Fruit fly (Drosophila melanogaster) whole organism, embryonic: ENCODE data around the gene CG45676.

Source experiments
- ATbp ChIP-seq: fragments of 200-800 bp; sonication (Bioruptor generic); optimal IDR thresholded peaks from 2 replicates; lab custom pipeline; 2017; ENCODE audit warnings: missing biosample characterization, mild to moderate bottlenecking, missing genetic modification characterization, missing genetic modification reagents
- Bdp1 ChIP-seq: fragments of 200-800 bp; sonication (Bioruptor generic); optimal IDR thresholded peaks from 3 replicates; lab custom pipeline; 2016; ENCODE audit warnings: missing biosample characterization, missing genetic modification characterization
- BtbVII ChIP-seq: fragments of 200-800 bp; sonication (Bioruptor generic); optimal IDR thresholded peaks from 3 replicates; lab custom pipeline; 2017; ENCODE audit warnings: missing biosample characterization, mild to moderate bottlenecking, missing genetic modification characterization
- CG10147 ChIP-seq: fragments of 200-800 bp; sonication (Bioruptor generic); optimal IDR thresholded peaks from 2 replicates; lab custom pipeline; 2019; ENCODE audit warnings: missing biosample characterization, mild to moderate bottlenecking, missing genetic modification characterization, moderate library complexity
- CG10209 ChIP-seq: fragments of 200-800 bp; sonication (Bioruptor generic); optimal IDR thresholded peaks from 3 replicates; lab custom pipeline; 2017; ENCODE audit warnings: missing biosample characterization, mild to moderate bottlenecking, missing genetic modification characterization, missing genetic modification reagents
- CG10366 ChIP-seq: fragments of 200-800 bp; sonication (Bioruptor generic); IDR thresholded peaks from 2 replicates; pipeline ENCODE4 v1.3.6; 2022; ENCODE audit warnings: missing biosample characterization, missing genetic modification characterization
- CG10543 ChIP-seq: fragments of 200-800 bp; sonication (Bioruptor generic); optimal IDR thresholded peaks from 3 replicates; lab custom pipeline; 2017; ENCODE audit warnings: missing biosample characterization, mild to moderate bottlenecking, missing genetic modification characterization, moderate library complexity
- CG10565 ChIP-seq: fragments of 200-800 bp; sonication (Bioruptor generic); optimal IDR thresholded peaks from 3 replicates; lab custom pipeline; 2016; ENCODE audit warnings: missing biosample characterization, mild to moderate bottlenecking, missing genetic modification characterization
- CG11093 ChIP-seq: fragments of 200-800 bp; sonication (Bioruptor generic); IDR thresholded peaks from 3 replicates; pipeline ENCODE4 v1.3.6; 2022; ENCODE audit warnings: missing biosample characterization, missing genetic modification characterization
- CG11456 ChIP-seq: fragments of 200-800 bp; sonication (Bioruptor generic); IDR thresholded peaks from 3 replicates; pipeline ENCODE4 v1.3.6; 2022; ENCODE audit warnings: missing biosample characterization, missing genetic modification characterization
- CG12659 ChIP-seq: fragments of 200-800 bp; sonication (Bioruptor generic); optimal IDR thresholded peaks from 3 replicates; lab custom pipeline; 2017; ENCODE audit warnings: mild to moderate bottlenecking, missing biosample characterization, missing genetic modification reagents, missing genetic modification characterization
- CG12942 ChIP-seq: fragments of 200-800 bp; sonication (Bioruptor generic); optimal IDR thresholded peaks from 3 replicates; lab custom pipeline; 2016; ENCODE audit warnings: missing biosample characterization, missing genetic modification characterization
- CG13775 ChIP-seq: fragments of 200-800 bp; sonication (Bioruptor generic); optimal IDR thresholded peaks from 3 replicates; lab custom pipeline; 2017; ENCODE audit warnings: missing biosample characterization, mild to moderate bottlenecking, missing genetic modification characterization
- CG14014 ChIP-seq: fragments of 200-800 bp; sonication (Bioruptor generic); IDR thresholded peaks from 2 replicates; pipeline ENCODE4 v1.3.6; 2022; ENCODE audit warnings: missing biosample characterization, missing genetic modification characterization
- CG14860 ChIP-seq: fragments of 200-800 bp; sonication (Bioruptor generic); IDR thresholded peaks from 3 replicates; pipeline ENCODE4 v1.3.6; 2022; ENCODE audit warnings: missing biosample characterization, missing genetic modification characterization; ENCODE audit not compliant: partially characterized antibody
- CG1647 ChIP-seq: fragments of 200-800 bp; sonication (Bioruptor generic); optimal IDR thresholded peaks from 3 replicates; lab custom pipeline; 2016; ENCODE audit warnings: missing biosample characterization, missing genetic modification characterization
- CG17568 ChIP-seq: fragments of 200-800 bp; sonication (Bioruptor generic); optimal IDR thresholded peaks from 2 replicates; lab custom pipeline; 2018; ENCODE audit warnings: missing biosample characterization, mild to moderate bottlenecking, missing genetic modification characterization, moderate library complexity
- CG18764 ChIP-seq: fragments of 200-800 bp; sonication (Bioruptor generic); optimal IDR thresholded peaks from 3 replicates; lab custom pipeline; 2016; ENCODE audit warnings: missing biosample characterization, missing genetic modification characterization
- CG2116 ChIP-seq: fragments of 200-800 bp; sonication (Bioruptor generic); optimal IDR thresholded peaks from 3 replicates; lab custom pipeline; 2018; ENCODE audit warnings: missing biosample characterization, mild to moderate bottlenecking, missing genetic modification characterization
- CG2202 ChIP-seq: fragments of 200-800 bp; sonication (Bioruptor generic); optimal IDR thresholded peaks from 2 replicates; lab custom pipeline; 2018; ENCODE audit warnings: missing biosample characterization, mild to moderate bottlenecking, missing genetic modification characterization
- CG32767 ChIP-seq: fragments of 200-800 bp; sonication (Bioruptor generic); IDR thresholded peaks from 2 replicates; pipeline ENCODE4 v1.3.6; 2022; ENCODE audit warnings: missing biosample characterization, missing genetic modification characterization
- CG5953 ChIP-seq: fragments of 200-800 bp; sonication (Bioruptor generic); IDR thresholded peaks from 2 replicates; pipeline ENCODE4 v1.3.6; 2022; ENCODE audit warnings: missing biosample characterization, missing genetic modification characterization
- CG8089 ChIP-seq: fragments of 200-800 bp; sonication (Bioruptor generic); optimal IDR thresholded peaks from 3 replicates; lab custom pipeline; 2016; ENCODE audit warnings: missing biosample characterization, missing genetic modification characterization
- Chrac-16 ChIP-seq: fragments of 200-800 bp; sonication (Bioruptor generic); optimal IDR thresholded peaks from 3 replicates; lab custom pipeline; 2016; ENCODE audit warnings: missing biosample characterization, missing genetic modification characterization
- E2f1 ChIP-seq: fragments of 200-800 bp; sonication (Bioruptor generic); IDR thresholded peaks from 2 replicates; pipeline ENCODE4 v1.3.6; 2022; ENCODE audit warnings: missing biosample characterization, missing genetic modification characterization
- Eip74EF ChIP-seq, 2 experiments: fragments of 200-800 bp in 1 of 2; fragments of >200 bp in 1 of 2; sonication (Bioruptor generic) in 1 of 2; optimal IDR thresholded peaks; 2 replicates each; lab custom pipeline; 2017 to 2019; ENCODE audit warnings: missing biosample characterization in 2 of 2, missing genetic modification characterization in 2 of 2, mild to moderate bottlenecking in 1 of 2, moderate library complexity in 1 of 2
- Nf-YC ChIP-seq: fragments of 200-800 bp; optimal IDR thresholded peaks from 3 replicates; lab custom pipeline; 2019; ENCODE audit warnings: missing biosample characterization, mild to moderate bottlenecking, missing genetic modification characterization, moderate library complexity
- Opbp ChIP-seq: fragments of 200-800 bp; sonication (Bioruptor generic); IDR thresholded peaks from 3 replicates; pipeline ENCODE4 v1.3.6; 2022; ENCODE audit warnings: missing biosample characterization, missing genetic modification characterization; ENCODE audit not compliant: partially characterized antibody
- PHDP ChIP-seq: fragments of 200-800 bp; sonication (Bioruptor generic); optimal IDR thresholded peaks from 3 replicates; lab custom pipeline; 2018; ENCODE audit warnings: missing biosample characterization, mild to moderate bottlenecking, missing genetic modification characterization, moderate library complexity
- Spps ChIP-seq: fragments of 200-800 bp; sonication (Bioruptor generic); optimal IDR thresholded peaks from 2 replicates; lab custom pipeline; 2018; ENCODE audit warnings: missing biosample characterization, mild to moderate bottlenecking, missing genetic modification characterization
- ab ChIP-seq: fragments of 200-800 bp; sonication (Bioruptor generic); optimal IDR thresholded peaks from 2 replicates; lab custom pipeline; 2016; ENCODE audit warnings: missing biosample characterization, missing genetic modification characterization
- ap ChIP-seq: fragments of 200-800 bp; sonication (Bioruptor generic); IDR thresholded peaks from 2 replicates; pipeline ENCODE4 v1.3.6; 2022; ENCODE audit warnings: missing biosample characterization, missing genetic modification characterization
- ase ChIP-seq: fragments of 200-800 bp; sonication (Bioruptor generic); IDR thresholded peaks from 3 replicates; pipeline ENCODE4 v1.3.6; 2022; ENCODE audit warnings: missing biosample characterization, missing genetic modification characterization
- br ChIP-seq: fragments of >200 bp; optimal IDR thresholded peaks from 2 replicates; lab custom pipeline; 2017
- btn ChIP-seq: fragments of 200-800 bp; sonication (Bioruptor generic); optimal IDR thresholded peaks from 2 replicates; lab custom pipeline; 2016; ENCODE audit warnings: missing biosample characterization, missing genetic modification characterization
- dpn ChIP-seq, 2 experiments: fragments of 200-800 bp; sonication (Bioruptor generic); optimal IDR thresholded peaks; 3 replicates each; lab custom pipeline; 2016; ENCODE audit warnings: missing biosample characterization in 2 of 2, missing genetic modification characterization in 2 of 2
- esg ChIP-seq: fragments of 200-800 bp; sonication (Bioruptor generic); conservative IDR thresholded peaks from 2 replicates; pipeline ENCODE4 v1.3.6; 2022; ENCODE audit warnings: missing biosample characterization, missing genetic modification characterization
- eve ChIP-seq, 2 experiments: fragments of >200 bp; optimal IDR thresholded peaks; 2 replicates each; lab custom pipeline; 2017; ENCODE audit warnings: missing biosample characterization in 2 of 2, missing genetic modification characterization in 2 of 2
- grn ChIP-seq: fragments of 200-800 bp; sonication (Bioruptor generic); optimal IDR thresholded peaks from 3 replicates; lab custom pipeline; 2017; ENCODE audit warnings: missing biosample characterization, missing genetic modification characterization
- ind ChIP-seq: fragments of 200-800 bp; sonication (Bioruptor generic); optimal IDR thresholded peaks from 3 replicates; lab custom pipeline; 2016; ENCODE audit warnings: missing biosample characterization, missing genetic modification characterization
- ken ChIP-seq: fragments of 200-800 bp; sonication (Bioruptor generic); IDR thresholded peaks from 3 replicates; pipeline ENCODE4 v1.3.6; 2022; ENCODE audit warnings: missing biosample characterization, missing genetic modification characterization
- lab ChIP-seq: fragments of 200-800 bp; sonication (Bioruptor generic); optimal IDR thresholded peaks from 3 replicates; lab custom pipeline; 2017; ENCODE audit warnings: missing biosample characterization, missing genetic modification characterization, mild to moderate bottlenecking, moderate library complexity, missing genetic modification reagents
- nerfin-1 ChIP-seq: fragments of 200-800 bp; sonication (Bioruptor generic); optimal IDR thresholded peaks from 3 replicates; lab custom pipeline; 2019; ENCODE audit warnings: missing biosample characterization, mild to moderate bottlenecking, missing genetic modification characterization, moderate library complexity
- pnt ChIP-seq: fragments of 200-800 bp; sonication (Bioruptor generic); optimal IDR thresholded peaks from 3 replicates; lab custom pipeline; 2016; ENCODE audit warnings: missing biosample characterization, missing genetic modification characterization
- rib ChIP-seq: fragments of 200-800 bp; sonication (Bioruptor generic); IDR thresholded peaks from 2 replicates; pipeline ENCODE4 v1.3.6; 2022; ENCODE audit warnings: missing biosample characterization, missing genetic modification characterization
- tio ChIP-seq: fragments of 200-800 bp; sonication (Bioruptor generic); optimal IDR thresholded peaks from 2 replicates; lab custom pipeline; 2017; ENCODE audit warnings: missing biosample characterization, missing genetic modification characterization, inconsistent platforms
- trh ChIP-seq: fragments of 200-800 bp; sonication (Bioruptor generic); optimal IDR thresholded peaks from 2 replicates; lab custom pipeline; 2016; ENCODE audit warnings: missing biosample characterization, missing genetic modification characterization
- unpg ChIP-seq: fragments of 200-800 bp; sonication (Bioruptor generic); optimal IDR thresholded peaks from 3 replicates; lab custom pipeline; 2018; ENCODE audit warnings: missing biosample characterization, mild to moderate bottlenecking, missing genetic modification characterization, moderate library complexity
- usp ChIP-seq: fragments of >200 bp; optimal IDR thresholded peaks from 2 replicates; lab custom pipeline; 2017; ENCODE audit warnings: missing biosample characterization, missing genetic modification characterization
- vfl ChIP-seq: fragments of 200-800 bp; sonication (Bioruptor generic); optimal IDR thresholded peaks from 2 replicates; lab custom pipeline; 2016; ENCODE audit warnings: missing biosample characterization, missing genetic modification characterization

Gene CG45676

DNA sequence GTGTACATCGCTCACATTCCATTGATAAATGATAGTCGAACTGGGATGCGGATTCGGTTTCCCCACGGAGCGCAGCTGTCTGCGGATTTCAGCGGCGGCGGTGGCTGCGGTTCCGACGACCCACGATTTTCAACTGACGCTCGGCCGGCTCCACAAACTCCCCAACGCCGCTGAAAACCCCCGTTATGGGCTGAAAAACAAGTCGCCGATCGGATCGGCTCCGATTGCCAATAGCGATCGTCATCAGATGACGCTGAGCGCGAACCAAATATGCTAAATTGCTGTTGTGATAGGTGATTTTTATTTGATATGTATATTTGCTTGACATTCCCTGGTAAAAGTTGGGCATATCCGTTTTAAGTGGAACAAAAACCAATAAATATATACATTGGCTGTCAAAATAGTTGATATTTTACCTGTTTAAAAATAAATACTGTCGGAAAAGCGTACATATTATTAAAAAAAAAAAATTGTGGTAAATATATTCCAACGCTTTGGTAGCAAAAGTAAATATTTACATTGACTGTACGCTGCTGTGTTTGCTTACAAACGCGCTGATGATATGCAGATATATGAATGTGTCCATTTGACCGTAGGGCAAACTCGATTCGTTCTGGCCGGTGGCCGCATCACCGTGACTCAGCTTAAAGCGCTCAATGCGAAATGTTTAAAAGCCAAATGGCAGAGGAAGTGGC lies 35.7 kb downstream of the CG45676 start (continued):
- TF ChIP-seq Opbp (GFP tag; lab: Robert Waterston, UW) (no peak), Spps (tag; lab: Kevin White, UChicago) (no peak), Bdp1 (GFP tag; lab: Kevin White, UChicago) (no peak), ab (GFP tag; lab: Kevin White, UChicago) (peak; percentile 2), trh (GFP tag; lab: Kevin White, UChicago) (no peak), CG32767 (no peak), CG5953 (no peak), unpg (GFP tag; lab: Kevin White, UChicago) (peak; percentile 68), ATbp (GFP tag; lab: Kevin White, UChicago) (no peak), vfl (GFP tag; lab: Kevin White, UChicago) (peak; percentile 12), lab (GFP tag; lab: Kevin White, UChicago) (peak; percentile 59), CG10366 (GFP tag; lab: Robert Waterston, UW) (peak; percentile 44), br (lab: Kevin White, UChicago) (no peak), CG14860 (GFP tag; lab: Robert Waterston, UW) (no peak), eve (GFP tag; optimal IDR thresholded peaks at IDR 0.05; lab: Kevin White, UChicago) (no peak), CG10543 (peak; percentile 19), Nf-YC (peak; percentile 8), grn (GFP tag; lab: Kevin White, UChicago) (no peak), CG11456 (GFP tag; lab: Robert Waterston, UW) (0 out of 3 replicates have a peak, but pooled peaks have one; percentile 61), CG10209 (GFP tag; lab: Kevin White, UChicago) (peak; percentile 64), usp (no peak), btn (no peak), ken (no peak), dpn (GFP tag; optimal IDR thresholded peaks at IDR 0.05; lab: Kevin White, UChicago) (peak; percentile 49 to 70), rib (GFP tag; lab: Robert Waterston, UW) (no peak; the same call in 1 of the 2 replicates), CG11093 (no peak), ap (GFP tag; lab: Robert Waterston, UW) (no peak), Chrac-16 (GFP tag; lab: Kevin White, UChicago) (peak; percentile 21), BtbVII (GFP tag; lab: Kevin White, UChicago) (peak; percentile 22), CG8089 (GFP tag; lab: Kevin White, UChicago) (no peak), CG10147 (GFP tag; lab: Kevin White, UChicago) (peak; percentile 88), CG12942 (GFP tag; lab: Kevin White, UChicago) (peak; percentile 26), CG2202 (tag; lab: Kevin White, UChicago) (no peak), CG2116 (GFP tag; lab: Kevin White, UChicago) (no peak), CG12659 (GFP tag; lab: Kevin White, UChicago) (peak; percentile 66), CG18764 (GFP tag; lab: Kevin White, UChicago) (peak; percentile 18), CG17568 (GFP tag; lab: Kevin White, UChicago) (no peak), CG13775 (GFP tag; lab: Kevin White, UChicago) (peak; percentile 58), esg (GFP tag; lab: Robert Waterston, UW) (peak; percentile 52), ase (GFP tag; lab: Robert Waterston, UW) (0 out of 3 replicates have a peak, but pooled peaks have one; percentile 46), tio (GFP tag; lab: Kevin White, UChicago) (peak; percentile 41), E2f1 (GFP tag; lab: Robert Waterston, UW) (peak; percentile 47; the same call in 1 of the 2 replicates), pnt (no peak), nerfin-1 (no peak), PHDP (tag; lab: Kevin White, UChicago) (peak; percentile 63), CG14014 (GFP tag; lab: Robert Waterston, UW) (peak; percentile 57; the same call in 1 of the 2 replicates), ind (GFP tag; lab: Kevin White, UChicago) (peak; percentile 59), Eip74EF (GFP tag; optimal IDR thresholded peaks at IDR 0.05; lab: Kevin White, UChicago) (no peak), CG10565 (GFP tag; lab: Kevin White, UChicago) (no peak), CG1647 (GFP tag; lab: Kevin White, UChicago) (no peak)
